Worm (Caenorhabditis elegans): ENCODE results near the gene mrpl-41.

- TF ChIP-seq hmg-4 (GFP tag; optimal IDR thresholded peaks at IDR 0.05) = no peak
- TF ChIP-seq flt-1 (GFP tag; IDR thresholded peaks at IDR 0.05) = no peak
- TF ChIP-seq pes-1 (GFP tag; IDR thresholded peaks at IDR 0.05) = no peak
- no peak for TF ChIP-seq ama-1 (optimal IDR thresholded peaks at IDR 0.05)
- TF ChIP-seq hnd-1 (tag; optimal IDR thresholded peaks at IDR 0.05) = no peak
- no peak for TF ChIP-seq ets-7 (tag; optimal IDR thresholded peaks at IDR 0.05)
- TF ChIP-seq ceh-36 (tag; optimal IDR thresholded peaks at IDR 0.05) = no peak
- no peak for TF ChIP-seq F13C5.2 (tag; optimal IDR thresholded peaks at IDR 0.05)
- no peak for TF ChIP-seq ceh-13 (GFP tag; optimal IDR thresholded peaks at IDR 0.05)
- no peak for TF ChIP-seq aly-1 (tag; optimal IDR thresholded peaks at IDR 0.05)
These were observed at the start of gene mrpl-41 for ce11 chrII:288705-289205.
